Fruit fly (Drosophila melanogaster) whole organism, pupa: ENCODE measurements around the gene CG15446.

Experiments used
- CG13204 ChIP-seq: fragments of 200-800 bp; sonication (Bioruptor generic); optimal IDR thresholded peaks from 2 replicates; lab custom pipeline; 2018; ENCODE audit warnings: missing biosample characterization, mild to moderate bottlenecking, missing genetic modification characterization, moderate library complexity
- CG32121 ChIP-seq: fragments of 200-800 bp; sonication (Bioruptor generic); IDR thresholded peaks from 2 replicates; pipeline ENCODE4 v1.3.6; 2022; ENCODE audit warnings: missing biosample characterization, missing genetic modification characterization
- CG34367 ChIP-seq: fragments of 200-800 bp; sonication (Bioruptor generic); optimal IDR thresholded peaks from 2 replicates; lab custom pipeline; 2018; ENCODE audit warnings: missing biosample characterization, mild to moderate bottlenecking, missing genetic modification characterization
- CG4496 ChIP-seq: fragments of 200-800 bp; sonication (Bioruptor generic); IDR thresholded peaks from 3 replicates; pipeline ENCODE4 v1.3.6; 2022; ENCODE audit warnings: missing biosample characterization, missing genetic modification characterization
- CG8159 ChIP-seq: fragments of 200-800 bp; sonication (Bioruptor generic); optimal IDR thresholded peaks from 3 replicates; lab custom pipeline; 2018; ENCODE audit warnings: missing biosample characterization, mild to moderate bottlenecking, missing genetic modification characterization, moderate library complexity
- CG9948 ChIP-seq: fragments of 200-800 bp; sonication (Bioruptor generic); optimal IDR thresholded peaks from 2 replicates; lab custom pipeline; 2018; ENCODE audit warnings: missing biosample characterization, mild to moderate bottlenecking, missing genetic modification characterization, moderate library complexity
- D1 ChIP-seq: fragments of 200-800 bp; sonication (Bioruptor generic); optimal IDR thresholded peaks from 2 replicates; lab custom pipeline; 2018; ENCODE audit warnings: missing biosample characterization, mild to moderate bottlenecking, missing genetic modification characterization, moderate library complexity
- EcR ChIP-seq: fragments of 200-800 bp; sonication (Bioruptor generic); optimal IDR thresholded peaks from 3 replicates; lab custom pipeline; 2019; ENCODE audit warnings: missing biosample characterization, missing genetic modification characterization, mild to moderate bottlenecking, moderate library complexity, missing genetic modification reagents
- Pif1A ChIP-seq: fragments of 200-800 bp; sonication (Bioruptor generic); optimal IDR thresholded peaks from 3 replicates; lab custom pipeline; 2016; ENCODE audit warnings: missing biosample characterization, missing genetic modification characterization
- Pif1B ChIP-seq: fragments of 200-800 bp; sonication (Bioruptor generic); optimal IDR thresholded peaks from 3 replicates; lab custom pipeline; 2016; ENCODE audit warnings: missing biosample characterization, missing genetic modification characterization
- fd96Ca ChIP-seq: fragments of 200-800 bp; sonication (Bioruptor generic); IDR thresholded peaks from 3 replicates; pipeline ENCODE4 v1.3.6; 2022; ENCODE audit warnings: missing biosample characterization, missing genetic modification characterization

- TF ChIP-seq EcR (GFP tag; lab: Kevin White, UChicago), result no peak
- peak; percentile 59 for TF ChIP-seq CG9948 (tag; lab: Kevin White, UChicago)
- peak; percentile 50; the same call in 1 of the 3 replicates for TF ChIP-seq fd96Ca (GFP tag; lab: Robert Waterston, UW)
- TF ChIP-seq CG4496, result peak; percentile 75; the same call in 2 of the 3 replicates
- TF ChIP-seq CG8159, result peak; percentile 78
- TF ChIP-seq CG13204 (GFP tag; lab: Kevin White, UChicago), result no peak
- peak; percentile 79 for TF ChIP-seq Pif1A (GFP tag; lab: Kevin White, UChicago)
- peak; percentile 51 for TF ChIP-seq CG34367 (tag; lab: Kevin White, UChicago)
- peak; percentile 64 for TF ChIP-seq Pif1B (GFP tag; lab: Kevin White, UChicago)
- no peak for TF ChIP-seq D1 (tag; lab: Kevin White, UChicago)
- peak; percentile 73 for TF ChIP-seq CG32121
Measured at dm6 chrX:21124176-21124575, 22.2 kb upstream of the CG15446 start.
